Fruit fly (Drosophila melanogaster) whole organism, embryonic: ENCODE results near the gene CG12951.

ENCODE experiments used
- Atf6 ChIP-seq: fragments of 200-800 bp; sonication (Bioruptor generic); IDR thresholded peaks from 2 replicates; pipeline ENCODE4 v1.3.6; 2022; ENCODE audit warnings: missing biosample characterization, missing genetic modification characterization
- C15 ChIP-seq: fragments of 200-800 bp; sonication (Bioruptor generic); IDR thresholded peaks from 3 replicates; pipeline ENCODE4 v1.3.6; 2022; ENCODE audit warnings: missing biosample characterization, missing genetic modification characterization
- CG10267 ChIP-seq: fragments of 200-800 bp; sonication (Bioruptor generic); optimal IDR thresholded peaks from 2 replicates; lab custom pipeline; 2018; ENCODE audit warnings: missing biosample characterization, mild to moderate bottlenecking, missing genetic modification characterization, moderate library complexity
- CG10274 ChIP-seq: fragments of 200-800 bp; sonication (Bioruptor generic); optimal IDR thresholded peaks from 3 replicates; lab custom pipeline; 2017; ENCODE audit warnings: missing biosample characterization, mild to moderate bottlenecking, missing genetic modification characterization
- CG11560 ChIP-seq: fragments of 200-800 bp; sonication (Bioruptor generic); IDR thresholded peaks from 3 replicates; pipeline ENCODE4 v1.3.6; 2022; ENCODE audit warnings: missing biosample characterization, missing genetic modification characterization
- CG11723 ChIP-seq: fragments of 200-800 bp; sonication (Bioruptor generic); optimal IDR thresholded peaks from 2 replicates; lab custom pipeline; 2017; ENCODE audit warnings: missing biosample characterization, mild to moderate bottlenecking, missing genetic modification characterization
- CG12659 ChIP-seq: fragments of 200-800 bp; sonication (Bioruptor generic); optimal IDR thresholded peaks from 3 replicates; lab custom pipeline; 2017; ENCODE audit warnings: mild to moderate bottlenecking, missing biosample characterization, missing genetic modification reagents, missing genetic modification characterization
- CG15011 ChIP-seq: fragments of 200-800 bp; sonication (Bioruptor generic); optimal IDR thresholded peaks from 3 replicates; lab custom pipeline; 2018; ENCODE audit warnings: missing biosample characterization, mild to moderate bottlenecking, missing genetic modification characterization
- CG1529 ChIP-seq: fragments of 200-800 bp; sonication (Bioruptor generic); optimal IDR thresholded peaks from 3 replicates; lab custom pipeline; 2018; ENCODE audit warnings: missing biosample characterization, missing genetic modification characterization
- CG2712 ChIP-seq: fragments of 200-800 bp; optimal IDR thresholded peaks from 3 replicates; lab custom pipeline; 2019; ENCODE audit warnings: missing biosample characterization, mild to moderate bottlenecking, missing genetic modification characterization, moderate library complexity
- CG3281 ChIP-seq: fragments of 200-800 bp; sonication (Bioruptor generic); optimal IDR thresholded peaks from 3 replicates; lab custom pipeline; 2017; ENCODE audit warnings: missing biosample characterization, mild to moderate bottlenecking, missing genetic modification characterization
- CG34422 ChIP-seq: fragments of 200-800 bp; sonication (Bioruptor generic); IDR thresholded peaks from 3 replicates; pipeline ENCODE4 v1.3.6; 2022; ENCODE audit warnings: missing biosample characterization, missing genetic modification characterization
- CG3995 ChIP-seq: fragments of 200-800 bp; sonication (Bioruptor generic); optimal IDR thresholded peaks from 3 replicates; lab custom pipeline; 2016; ENCODE audit warnings: missing biosample characterization, missing genetic modification characterization
- CG4854 ChIP-seq: fragments of 200-800 bp; sonication (Bioruptor generic); optimal IDR thresholded peaks from 2 replicates; lab custom pipeline; 2016; ENCODE audit warnings: missing biosample characterization, missing genetic modification characterization, inconsistent platforms
- CG6254 ChIP-seq: fragments of 200-800 bp; sonication (Bioruptor generic); optimal IDR thresholded peaks from 3 replicates; lab custom pipeline; 2017; ENCODE audit warnings: mild to moderate bottlenecking, missing biosample characterization, missing genetic modification reagents, missing genetic modification characterization
- CG6689 ChIP-seq: fragments of 200-800 bp; sonication (Bioruptor generic); IDR thresholded peaks from 2 replicates; pipeline ENCODE4 v1.3.6; 2022; ENCODE audit warnings: missing biosample characterization, missing genetic modification characterization
- CG7928 ChIP-seq: fragments of 200-800 bp; sonication (Bioruptor generic); optimal IDR thresholded peaks from 2 replicates; lab custom pipeline; 2017; ENCODE audit warnings: missing biosample characterization, mild to moderate bottlenecking, missing genetic modification characterization
- CG8089 ChIP-seq: fragments of 200-800 bp; sonication (Bioruptor generic); optimal IDR thresholded peaks from 3 replicates; lab custom pipeline; 2016; ENCODE audit warnings: missing biosample characterization, missing genetic modification characterization
- CG8290 ChIP-seq, 3 experiments: fragments of 200-800 bp; sonication (Bioruptor generic); optimal IDR thresholded peaks; 2 replicates each; lab custom pipeline; 2016 to 2019; ENCODE audit warnings: missing biosample characterization in 3 of 3, missing genetic modification characterization in 3 of 3, mild to moderate bottlenecking in 2 of 3, moderate library complexity in 1 of 3
- Chrac-16 ChIP-seq: fragments of 200-800 bp; sonication (Bioruptor generic); optimal IDR thresholded peaks from 3 replicates; lab custom pipeline; 2016; ENCODE audit warnings: missing biosample characterization, missing genetic modification characterization
- Dbx ChIP-seq: fragments of 200-800 bp; sonication (Bioruptor generic); IDR thresholded peaks from 3 replicates; pipeline ENCODE4 v1.3.6; 2022; ENCODE audit warnings: missing biosample characterization, missing genetic modification characterization
- Dref ChIP-seq: fragments of 200-800 bp; sonication (Bioruptor generic); IDR thresholded peaks from 2 replicates; pipeline ENCODE4 v1.3.6; 2022; ENCODE audit warnings: missing biosample characterization, missing genetic modification characterization
- HHEX ChIP-seq: fragments of 200-800 bp; sonication (Bioruptor generic); optimal IDR thresholded peaks from 3 replicates; lab custom pipeline; 2017; ENCODE audit warnings: missing biosample characterization, mild to moderate bottlenecking, missing genetic modification characterization, missing genetic modification reagents
- HmgD ChIP-seq: fragments of 200-800 bp; sonication (Bioruptor generic); optimal IDR thresholded peaks from 3 replicates; lab custom pipeline; 2016; ENCODE audit warnings: missing biosample characterization, missing genetic modification characterization
- Hr39 ChIP-seq: fragments of >200 bp; optimal IDR thresholded peaks from 2 replicates; lab custom pipeline; 2017
- Hr51 ChIP-seq, 2 experiments: fragments of 200-800 bp; sonication (Bioruptor generic); optimal IDR thresholded peaks; 2 replicates in 1 of 2; 3 replicates in 1 of 2; lab custom pipeline; 2016 to 2018; ENCODE audit warnings: missing biosample characterization in 2 of 2, missing genetic modification characterization in 2 of 2, mild to moderate bottlenecking in 1 of 2, moderate library complexity in 1 of 2
- Jarid2 ChIP-seq: fragments of 200-800 bp; sonication (Bioruptor generic); optimal IDR thresholded peaks from 3 replicates; lab custom pipeline; 2017; ENCODE audit warnings: mild to moderate bottlenecking, missing biosample characterization, missing genetic modification reagents, missing genetic modification characterization
- Med ChIP-seq: fragments of 200-800 bp; sonication (Bioruptor generic); peaks from one replicate; lab custom pipeline; 2016; ENCODE audit warnings: missing biosample characterization, missing genetic modification characterization, mild to moderate bottlenecking, inconsistent platforms, moderate library complexity
- Myb ChIP-seq: fragments of 200-800 bp; sonication (Bioruptor generic); optimal IDR thresholded peaks from 2 replicates; lab custom pipeline; 2016; ENCODE audit warnings: missing biosample characterization, missing genetic modification characterization
- NC2α ChIP-seq: fragments of 200-800 bp; sonication (Bioruptor generic); optimal IDR thresholded peaks from 2 replicates; lab custom pipeline; 2016; ENCODE audit warnings: missing biosample characterization, missing genetic modification characterization
- TFAM ChIP-seq: fragments of 200-800 bp; sonication (Bioruptor generic); optimal IDR thresholded peaks from 2 replicates; lab custom pipeline; 2017; ENCODE audit warnings: missing biosample characterization, missing genetic modification characterization, inconsistent platforms
- YL-1 ChIP-seq: fragments of 200-800 bp; sonication (Bioruptor generic); optimal IDR thresholded peaks from 3 replicates; lab custom pipeline; 2017; ENCODE audit warnings: missing biosample characterization, mild to moderate bottlenecking, missing genetic modification characterization
- bigmax ChIP-seq: fragments of 200-800 bp; sonication (Bioruptor generic); optimal IDR thresholded peaks from 2 replicates; lab custom pipeline; 2018; ENCODE audit warnings: missing biosample characterization, mild to moderate bottlenecking, missing genetic modification characterization
- chinmo ChIP-seq: fragments of 200-800 bp; sonication (Bioruptor generic); IDR thresholded peaks from 4 replicates; pipeline ENCODE4 v1.3.6; 2022; ENCODE audit warnings: missing biosample characterization, missing genetic modification characterization; ENCODE audit not compliant: partially characterized antibody
- croc ChIP-seq: fragments of 200-800 bp; sonication (Bioruptor generic); conservative IDR thresholded peaks from 3 replicates; pipeline ENCODE4 v1.3.6; 2022; ENCODE audit warnings: missing biosample characterization, missing genetic modification characterization
- dmrt99B ChIP-seq: fragments of 200-800 bp; sonication (Bioruptor generic); optimal IDR thresholded peaks from 2 replicates; lab custom pipeline; 2018; ENCODE audit warnings: missing biosample characterization, mild to moderate bottlenecking, missing genetic modification characterization, moderate library complexity
- ftz-f1 ChIP-seq: fragments of 200-800 bp; sonication (Bioruptor generic); optimal IDR thresholded peaks from 2 replicates; lab custom pipeline; 2016; ENCODE audit warnings: missing biosample characterization, missing genetic modification characterization
- gem ChIP-seq: fragments of 200-800 bp; sonication (Bioruptor generic); optimal IDR thresholded peaks from 2 replicates; lab custom pipeline; 2019; ENCODE audit warnings: missing biosample characterization, mild to moderate bottlenecking, missing genetic modification characterization, moderate library complexity
- gt ChIP-seq: fragments of 200-800 bp; sonication (Bioruptor generic); IDR thresholded peaks from 2 replicates; pipeline ENCODE4 v1.3.6; 2022; ENCODE audit warnings: missing biosample characterization, missing genetic modification characterization
- hb ChIP-seq: fragments of 200-800 bp; sonication (Bioruptor generic); IDR thresholded peaks from 3 replicates; pipeline ENCODE4 v1.3.6; 2022; ENCODE audit warnings: missing biosample characterization, missing genetic modification characterization; ENCODE audit not compliant: partially characterized antibody
- ken ChIP-seq: fragments of 200-800 bp; sonication (Bioruptor generic); IDR thresholded peaks from 3 replicates; pipeline ENCODE4 v1.3.6; 2022; ENCODE audit warnings: missing biosample characterization, missing genetic modification characterization
- luna ChIP-seq: fragments of 200-800 bp; sonication (Bioruptor generic); optimal IDR thresholded peaks from 2 replicates; lab custom pipeline; 2016; ENCODE audit warnings: missing biosample characterization, missing genetic modification characterization
- nerfin-1 ChIP-seq: fragments of 200-800 bp; sonication (Bioruptor generic); optimal IDR thresholded peaks from 3 replicates; lab custom pipeline; 2019; ENCODE audit warnings: missing biosample characterization, mild to moderate bottlenecking, missing genetic modification characterization, moderate library complexity
- nom ChIP-seq: fragments of 200-800 bp; sonication (Bioruptor generic); optimal IDR thresholded peaks from 2 replicates; lab custom pipeline; 2017; ENCODE audit warnings: missing biosample characterization, missing genetic modification characterization, mild to moderate bottlenecking, moderate library complexity, missing genetic modification reagents
- rib ChIP-seq: fragments of 200-800 bp; sonication (Bioruptor generic); IDR thresholded peaks from 2 replicates; pipeline ENCODE4 v1.3.6; 2022; ENCODE audit warnings: missing biosample characterization, missing genetic modification characterization
- trem ChIP-seq: fragments of 200-800 bp; optimal IDR thresholded peaks from 3 replicates; lab custom pipeline; 2019; ENCODE audit warnings: missing biosample characterization, mild to moderate bottlenecking, missing genetic modification characterization, moderate library complexity
- z ChIP-seq: fragments of 200-800 bp; sonication (Bioruptor generic); IDR thresholded peaks from 3 replicates; pipeline ENCODE4 v1.3.6; 2022; ENCODE audit warnings: missing biosample characterization, missing genetic modification characterization

CG12951 gene

DNA sequence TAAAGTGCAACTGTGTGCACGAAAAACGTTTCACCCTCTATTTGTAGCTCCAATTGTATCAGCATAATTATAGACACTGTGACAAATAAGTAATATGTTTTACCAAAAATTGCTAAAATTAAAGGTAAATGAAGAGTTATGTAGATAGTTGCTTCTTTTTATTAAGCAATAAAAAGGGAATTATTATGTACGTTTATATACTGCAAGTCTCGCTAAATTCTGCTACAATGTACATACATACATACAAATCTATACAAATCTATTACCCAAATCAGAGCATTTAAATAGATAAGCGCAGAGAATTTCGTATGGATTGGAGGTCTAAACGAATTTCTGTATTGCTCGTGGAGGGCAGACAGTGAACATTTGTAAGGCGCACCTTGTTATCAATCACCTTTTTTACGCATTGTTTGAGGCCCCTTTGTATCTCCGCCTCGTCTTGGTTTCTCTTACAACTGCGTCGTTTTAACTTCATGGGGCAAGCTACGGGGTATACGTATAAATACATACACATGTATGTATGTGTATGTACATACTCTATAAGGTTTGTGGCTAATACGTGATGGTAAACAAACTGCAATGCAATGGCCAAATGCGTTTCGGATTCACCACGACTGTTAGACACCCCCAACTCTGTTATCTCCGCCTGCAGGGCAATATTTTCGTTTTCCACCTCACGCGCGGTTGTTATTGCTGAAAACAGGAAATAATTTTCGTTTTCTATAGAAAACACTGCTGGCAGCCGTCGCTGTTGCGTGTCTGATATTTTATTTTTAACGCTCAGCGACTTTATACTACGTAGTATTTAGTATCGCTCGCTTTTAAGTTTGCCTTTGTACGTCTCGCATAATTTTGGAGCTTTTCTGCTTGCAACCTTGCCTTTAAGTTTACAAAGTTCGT is 9.3 kb upstream of the CG12951 start (continued):
- TF ChIP-seq hb (GFP tag; lab: Robert Waterston, UW) (no peak), Hr51 (GFP tag; optimal IDR thresholded peaks at IDR 0.05; lab: Kevin White, UChicago) (peak in 1 of 2 experiments; percentile 70), TFAM (GFP tag; lab: Kevin White, UChicago) (no peak), dmrt99B (peak; percentile 81), CG11723 (GFP tag; lab: Kevin White, UChicago) (no peak), gt (GFP tag; lab: Robert Waterston, UW) (no peak), Atf6 (peak; percentile 15; the same call in 1 of the 2 replicates), CG8290 (GFP tag; optimal IDR thresholded peaks at IDR 0.05; lab: Kevin White, UChicago) (no peak), CG8290 (tag; optimal IDR thresholded peaks at IDR 0.05; lab: Kevin White, UChicago) (peak in 1 of 2 experiments; percentile 31), z (GFP tag; lab: Robert Waterston, UW) (no peak), nerfin-1 (tag; lab: Kevin White, UChicago) (peak; percentile 30), HHEX (peak; percentile 65), CG11560 (tag; lab: Robert Waterston, UW) (no peak), Dref (no peak), bigmax (GFP tag; lab: Kevin White, UChicago) (no peak), HmgD (peak; percentile 7), Chrac-16 (peak; percentile 46), Myb (GFP tag; lab: Kevin White, UChicago) (peak; percentile 10), Jarid2 (no peak), croc (GFP tag; lab: Robert Waterston, UW) (no peak), CG4854 (GFP tag; lab: Kevin White, UChicago) (no peak), Hr39 (lab: Kevin White, UChicago) (no peak), CG2712 (tag; lab: Kevin White, UChicago) (peak; percentile 86), CG6254 (GFP tag; lab: Kevin White, UChicago) (peak; percentile 63), CG6689 (GFP tag; lab: Robert Waterston, UW) (peak; percentile 50; the same call in 1 of the 2 replicates), ftz-f1 (GFP tag; lab: Kevin White, UChicago) (peak; percentile 47), CG12659 (peak; percentile 42), trem (tag; lab: Kevin White, UChicago) (peak; percentile 47), CG7928 (GFP tag; lab: Kevin White, UChicago) (no peak), CG10274 (GFP tag; lab: Kevin White, UChicago) (no peak), Med (GFP tag; lab: Kevin White, UChicago) (peak; percentile 83), CG1529 (peak; percentile 69), CG3281 (GFP tag; lab: Kevin White, UChicago) (peak; percentile 42), Dbx (GFP tag; lab: Robert Waterston, UW) (peak; percentile 23; the same call in 1 of the 3 replicates), chinmo (GFP tag; lab: Robert Waterston, UW) (peak; percentile 95; the same call in 3 of the 4 replicates), YL-1 (GFP tag; lab: Kevin White, UChicago) (peak; percentile 36), ken (GFP tag; lab: Robert Waterston, UW) (no peak), luna (no peak), CG8089 (GFP tag; lab: Kevin White, UChicago) (peak; percentile 67), CG10267 (peak; percentile 69), CG15011 (GFP tag; lab: Kevin White, UChicago) (no peak), rib (GFP tag; lab: Robert Waterston, UW) (no peak), gem (peak; percentile 87), C15 (no peak), NC2α (GFP tag; lab: Kevin White, UChicago) (no peak), nom (no peak), CG34422 (peak; percentile 59; the same call in 1 of the 3 replicates), CG3995 (no peak)
